Worm (Caenorhabditis elegans) whole organism, L4/young adult: Measurements from ENCODE around the gene R07E5.15.

Experiments used
- W03F9.2 ChIP-seq: fragments of 150-350 bp; optimal IDR thresholded peaks from 2 replicates; lab custom pipeline; 2014; ENCODE audit warnings: missing biosample characterization, missing genetic modification characterization
- dao-5 ChIP-seq: sonication (generic microtip); optimal IDR thresholded peaks from 2 replicates; lab custom pipeline; 2016; ENCODE audit warnings: missing genotype, missing genetic modification characterization, moderate library complexity, missing compliant biosample characterization
- him-1 ChIP-seq: sonication (generic microtip); optimal IDR thresholded peaks from 2 replicates; lab custom pipeline; 2016; ENCODE audit warnings: missing genotype, missing genetic modification reagents, missing genetic modification characterization, missing compliant biosample characterization

Gene R07E5.15

ce11 chrIII:4380835-4381234 lies 20.4 kb upstream of the R07E5.15 start:
- no peak for TF ChIP-seq dao-5 (tag; lab: Kevin White, UChicago)
- no peak for TF ChIP-seq W03F9.2 (tag; lab: Kevin White, UChicago)
- TF ChIP-seq him-1 = no peak

ce11 chrIII:4381343-4381742 lies 19.9 kb upstream of the R07E5.15 start, which contains the start of gene pals-27:
Gene pals-27, plus strand, starts transcription at chrIII:4381643.
- TF ChIP-seq him-1 = no peak
- no peak for TF ChIP-seq dao-5 (tag; lab: Kevin White, UChicago)
- TF ChIP-seq W03F9.2 (tag; lab: Kevin White, UChicago) = no peak

ce11 chrIII:4382118-4382517 lies 19.1 kb upstream of the R07E5.15 start:
- TF ChIP-seq W03F9.2 (tag; lab: Kevin White, UChicago) = no peak
- no peak for TF ChIP-seq dao-5 (tag; lab: Kevin White, UChicago)
- TF ChIP-seq him-1 = no peak

- TF ChIP-seq him-1 = no peak
- no peak for TF ChIP-seq W03F9.2 (tag; lab: Kevin White, UChicago)
- TF ChIP-seq dao-5 (tag; lab: Kevin White, UChicago) = no peak
Measured at ce11 chrIII:4384487-4384886, 16.8 kb upstream of the R07E5.15 start, which contains the start of gene pals-28. Gene pals-28, plus strand, starts transcription at chrIII:4384787.

ce11 chrIII:4390421-4390820 lies 10.8 kb upstream of the R07E5.15 start:
- no peak for TF ChIP-seq W03F9.2 (tag; lab: Kevin White, UChicago)

- TF ChIP-seq him-1 (no peak), dao-5 (tag; lab: Kevin White, UChicago) (no peak), W03F9.2 (tag; lab: Kevin White, UChicago) (no peak)
Measured at ce11 chrIII:4391319-4391718, 9.9 kb upstream of the R07E5.15 start.

ce11 chrIII:4391938-4392337 lies 9.3 kb upstream of the R07E5.15 start:
- TF ChIP-seq dao-5 (tag; lab: Kevin White, UChicago) = no peak
- no peak for TF ChIP-seq him-1
- no peak for TF ChIP-seq W03F9.2 (tag; lab: Kevin White, UChicago)

- no peak for TF ChIP-seq dao-5 (tag; lab: Kevin White, UChicago)
- no peak for TF ChIP-seq him-1
- no peak for TF ChIP-seq W03F9.2 (tag; lab: Kevin White, UChicago)
Measured at ce11 chrIII:4394496-4394895, 6.7 kb upstream of the R07E5.15 start, which contains the start of gene R07E5.4. Gene R07E5.4, plus strand, starts transcription at chrIII:4394796.

- TF ChIP-seq him-1 (no peak), W03F9.2 (tag; lab: Kevin White, UChicago) (no peak), dao-5 (tag; lab: Kevin White, UChicago) (no peak)
Measured at ce11 chrIII:4395857-4396256, 5.4 kb upstream of the R07E5.15 start.

- no peak for TF ChIP-seq him-1
- TF ChIP-seq dao-5 (tag; lab: Kevin White, UChicago) = no peak
- TF ChIP-seq W03F9.2 (tag; lab: Kevin White, UChicago) = no peak
Measured at ce11 chrIII:4397115-4397514, 4.1 kb upstream of the R07E5.15 start, which contains the start of gene R07E5.5. Gene R07E5.5, plus strand, starts transcription at chrIII:4397415.

- no peak for TF ChIP-seq dao-5 (tag; lab: Kevin White, UChicago)
- no peak for TF ChIP-seq him-1
- no peak for TF ChIP-seq W03F9.2 (tag; lab: Kevin White, UChicago)
Measured at ce11 chrIII:4398463-4398862, 2.8 kb upstream of the R07E5.15 start, which contains the start of gene R07E5.6. Gene R07E5.6, plus strand, starts transcription at chrIII:4398763.

ce11 chrIII:4404339-4404836 lies 3.1 kb downstream of the R07E5.15 start, which contains the start of the genes R07E5.17 and snfc-5:
Gene R07E5.17, minus strand, starts transcription at chrIII:4404436.
Gene snfc-5, plus strand, starts transcription at chrIII:4404786.
- no peak for TF ChIP-seq dao-5 (tag; lab: Kevin White, UChicago)
- TF ChIP-seq W03F9.2 (tag; lab: Kevin White, UChicago) = no peak
- TF ChIP-seq him-1 = no peak

ce11 chrIII:4405986-4406385 lies 4.7 kb downstream of the R07E5.15 start, which contains the start of gene rnp-4:
Gene rnp-4, plus strand, starts transcription at chrIII:4406286.
- no peak for TF ChIP-seq W03F9.2 (tag; lab: Kevin White, UChicago)
- TF ChIP-seq him-1 = no peak
- TF ChIP-seq dao-5 (tag; lab: Kevin White, UChicago) = no peak

- no peak for TF ChIP-seq him-1
- no peak for TF ChIP-seq dao-5 (tag; lab: Kevin White, UChicago)
- no peak for TF ChIP-seq W03F9.2 (tag; lab: Kevin White, UChicago)
Measured at ce11 chrIII:4407144-4407543, 5.9 kb downstream of the R07E5.15 start, which contains the start of gene prdx-3. Gene prdx-3, plus strand, starts transcription at chrIII:4407444.

ce11 chrIII:4408251-4408650 lies 7.0 kb downstream of the R07E5.15 start, which contains the start of gene gpch-1:
Gene gpch-1, plus strand, starts transcription at chrIII:4408551.
- TF ChIP-seq dao-5 (tag; lab: Kevin White, UChicago) = no peak
- TF ChIP-seq him-1 = no peak
